Fruit fly (Drosophila melanogaster): Measurements from ENCODE around the gene CG5934.

CG5934 gene

DNA sequence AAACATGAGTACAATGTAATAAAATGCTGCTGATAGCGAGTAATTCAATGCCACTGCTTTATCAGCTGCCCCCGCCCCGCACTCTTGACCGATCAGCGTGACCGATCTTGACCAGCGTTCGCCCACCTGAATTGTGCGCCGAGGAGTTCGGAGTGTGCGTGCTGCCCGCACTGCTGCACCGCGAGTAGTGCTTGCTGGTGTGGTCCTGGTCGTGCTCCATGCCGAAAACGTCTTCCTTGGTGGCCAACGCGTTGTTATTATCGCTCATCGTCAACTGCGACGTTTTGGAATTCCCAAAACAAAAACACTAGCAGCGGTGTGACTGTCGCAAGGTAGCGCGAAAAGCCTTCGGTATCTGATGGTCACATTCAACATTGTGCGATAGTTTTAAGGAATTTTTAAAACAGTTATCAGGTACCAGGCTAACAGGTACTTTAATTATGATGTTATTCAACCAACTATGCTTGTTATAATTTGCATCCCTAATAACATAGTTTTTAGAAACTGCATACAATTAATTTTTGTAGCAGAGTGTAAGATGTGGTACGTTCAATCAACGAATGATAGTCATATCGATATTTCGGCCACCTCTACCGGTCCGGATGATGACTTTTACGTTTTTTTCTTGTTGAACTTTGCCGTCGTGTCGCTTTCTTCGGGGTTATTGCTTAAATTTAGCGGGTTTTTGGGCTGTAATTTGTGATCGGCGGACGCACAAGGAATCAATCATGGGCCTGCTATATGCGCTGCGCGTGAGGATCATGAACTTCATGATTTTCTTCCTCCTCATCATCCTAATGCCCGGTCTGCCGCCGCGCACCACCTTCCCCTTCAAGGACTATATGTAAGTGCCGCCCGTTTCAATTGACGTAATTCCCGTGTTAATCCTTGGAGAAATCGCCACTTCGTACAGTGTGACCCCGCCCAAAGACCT is 15.0 kb downstream of the CG5934 start, which contains the start of the genes bigmax and Hmu (continued):
- TF ChIP-seq dac (GFP tag; optimal IDR thresholded peaks at IDR 0.05) (peak; percentile 49), CG8319 (GFP tag; optimal IDR thresholded peaks at IDR 0.05) (peak; percentile 62), Eip75B (GFP tag; optimal IDR thresholded peaks at IDR 0.05) (peak; percentile 81), CG6792 (GFP tag; optimal IDR thresholded peaks at IDR 0.05) (peak; percentile 55), CG3919 (GFP tag; optimal IDR thresholded peaks at IDR 0.05) (peak; percentile 80), Hr4 (GFP tag; optimal IDR thresholded peaks at IDR 0.05) (peak; percentile 82), lz (GFP tag; optimal IDR thresholded peaks at IDR 0.05) (peak; percentile 89), eg (GFP tag; IDR thresholded peaks at IDR 0.05) (peak; percentile 85), CG34406 (GFP tag; optimal IDR thresholded peaks at IDR 0.05) (peak; percentile 71), achi (GFP tag; optimal IDR thresholded peaks at IDR 0.05) (peak; percentile 75), acj6 (GFP tag; optimal IDR thresholded peaks at IDR 0.05) (peak; percentile 77), Hr38 (GFP tag; optimal IDR thresholded peaks at IDR 0.05) (no peak), topi (GFP tag; optimal IDR thresholded peaks at IDR 0.05) (peak; percentile 77), CG8119 (GFP tag; IDR thresholded peaks at IDR 0.05) (peak; percentile 62; the same call in 2 of the 3 replicates), CG3032 (tag; optimal IDR thresholded peaks at IDR 0.05) (peak; percentile 73), CG32006 (GFP tag; optimal IDR thresholded peaks at IDR 0.05) (peak; percentile 77), CG6808 (GFP tag; optimal IDR thresholded peaks at IDR 0.05) (no peak), Met (GFP tag; optimal IDR thresholded peaks at IDR 0.05) (peak; percentile 72), CG7368 (GFP tag; optimal IDR thresholded peaks at IDR 0.05) (peak; percentile 69), spab (GFP tag; optimal IDR thresholded peaks at IDR 0.05) (no peak), CG15336 (GFP tag; IDR thresholded peaks at IDR 0.05) (peak; percentile 40; the same call in 1 of the 2 replicates), Hr39 (GFP tag; optimal IDR thresholded peaks at IDR 0.05) (peak; percentile 87), Sox102F (GFP tag; optimal IDR thresholded peaks at IDR 0.05) (no peak), fkh (GFP tag; optimal IDR thresholded peaks at IDR 0.05) (peak; percentile 31), CG31627 (GFP tag; optimal IDR thresholded peaks at IDR 0.05) (peak; percentile 92), CG9139 (GFP tag; optimal IDR thresholded peaks at IDR 0.05) (no peak), CG6854 (GFP tag; optimal IDR thresholded peaks at IDR 0.05) (no peak), CG6163 (GFP tag; IDR thresholded peaks at IDR 0.05) (peak; percentile 73), ss (GFP tag; optimal IDR thresholded peaks at IDR 0.05) (peak in 1 of 2 experiments; percentile 69), CG11294 (GFP tag; IDR thresholded peaks at IDR 0.05) (peak; percentile 41; the same call in 1 of the 2 replicates), Sox15 (GFP tag; optimal IDR thresholded peaks at IDR 0.05) (peak; percentile 80), salr (GFP tag; optimal IDR thresholded peaks at IDR 0.05) (peak in 1 of 2 experiments; percentile 25), Eip93F (GFP tag; optimal IDR thresholded peaks at IDR 0.05) (no peak), OdsH (GFP tag; optimal IDR thresholded peaks at IDR 0.05) (peak; percentile 81), CG6276 (GFP tag; optimal IDR thresholded peaks at IDR 0.05) (no peak), CG16779 (tag; optimal IDR thresholded peaks at IDR 0.05) (no peak)

DNA sequence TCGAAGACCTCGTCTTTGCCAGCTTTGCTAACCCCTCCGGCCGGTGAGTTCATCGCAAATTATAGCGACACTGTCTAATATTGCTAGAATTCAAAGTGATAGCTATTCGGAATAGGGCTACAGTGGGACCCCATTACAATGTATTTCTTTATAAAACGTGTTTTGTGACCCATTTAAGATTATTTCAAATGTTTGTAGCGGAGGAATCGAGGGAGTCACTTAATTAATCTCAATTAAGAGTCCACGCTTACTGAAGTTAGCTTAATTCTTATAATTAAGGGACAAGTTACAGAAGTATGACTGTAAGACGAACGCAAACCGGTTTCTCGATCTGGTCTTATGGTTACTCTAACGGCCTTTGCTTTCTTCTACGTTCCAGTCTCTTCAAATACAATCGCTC is 16.1 kb downstream of the CG5934 start:
- TF ChIP-seq CG15336 (GFP tag; IDR thresholded peaks at IDR 0.05): peak; percentile 63; the same call in 1 of the 2 replicates
- TF ChIP-seq acj6 (GFP tag; optimal IDR thresholded peaks at IDR 0.05): peak; percentile 4
- peak; percentile 11 for TF ChIP-seq Hr39 (GFP tag; optimal IDR thresholded peaks at IDR 0.05)
- TF ChIP-seq CG6163 (GFP tag; IDR thresholded peaks at IDR 0.05): peak; percentile 68; the same call in 2 of the 3 replicates
- peak; percentile 71 for TF ChIP-seq CG32006 (GFP tag; optimal IDR thresholded peaks at IDR 0.05)
- TF ChIP-seq Sox14 (GFP tag; optimal IDR thresholded peaks at IDR 0.05): peak; percentile 44
- peak; percentile 74 for TF ChIP-seq eg (GFP tag; IDR thresholded peaks at IDR 0.05)
- TF ChIP-seq Met (GFP tag; optimal IDR thresholded peaks at IDR 0.05): peak; percentile 41
- peak; percentile 10 for TF ChIP-seq cyc (GFP tag; optimal IDR thresholded peaks at IDR 0.05)
- TF ChIP-seq Eip75B (GFP tag; optimal IDR thresholded peaks at IDR 0.05): no peak
- peak; percentile 43 for TF ChIP-seq CG6276 (GFP tag; optimal IDR thresholded peaks at IDR 0.05)
- TF ChIP-seq fkh (GFP tag; optimal IDR thresholded peaks at IDR 0.05): no peak
- TF ChIP-seq Gug (GFP tag; IDR thresholded peaks at IDR 0.05): 0 out of 2 replicates have a peak, but pooled peaks have one; percentile 17
- peak; percentile 36 for TF ChIP-seq Hr4 (GFP tag; optimal IDR thresholded peaks at IDR 0.05)
- TF ChIP-seq CG3919 (GFP tag; optimal IDR thresholded peaks at IDR 0.05): peak; percentile 44
- TF ChIP-seq Smox (GFP tag; optimal IDR thresholded peaks at IDR 0.05): no peak
- TF ChIP-seq CG9139 (GFP tag; optimal IDR thresholded peaks at IDR 0.05): no peak
- peak; percentile 12 for TF ChIP-seq CG16779 (tag; optimal IDR thresholded peaks at IDR 0.05)
- TF ChIP-seq esn (GFP tag; optimal IDR thresholded peaks at IDR 0.05): peak; percentile 31
- TF ChIP-seq svp (GFP tag): peak; percentile 31
- no peak for TF ChIP-seq CG8632 (GFP tag; optimal IDR thresholded peaks at IDR 0.05)
- peak; percentile 1 for TF ChIP-seq net (GFP tag; optimal IDR thresholded peaks at IDR 0.05)
- TF ChIP-seq OdsH (GFP tag; optimal IDR thresholded peaks at IDR 0.05): peak; percentile 29
- no peak for TF ChIP-seq achi (GFP tag; optimal IDR thresholded peaks at IDR 0.05)
- peak; percentile 70 for TF ChIP-seq Eip78C (GFP tag)
- no peak for TF ChIP-seq CG6792 (GFP tag; optimal IDR thresholded peaks at IDR 0.05)
- TF ChIP-seq pdm3 (GFP tag; optimal IDR thresholded peaks at IDR 0.05): peak; percentile 26
- no peak for TF ChIP-seq Hr38 (GFP tag; optimal IDR thresholded peaks at IDR 0.05)

Measured in whole organism, prepupa.